Fruit fly (Drosophila melanogaster) whole organism, prepupa: ENCODE data around the gene CG14298.

ENCODE experiments used
- Blimp-1 ChIP-seq: fragments of 200-800 bp; sonication (Bioruptor generic); optimal IDR thresholded peaks from 3 replicates; lab custom pipeline; 2017; ENCODE audit warnings: missing biosample characterization, missing genetic modification characterization, mild to moderate bottlenecking, moderate library complexity, missing genetic modification reagents
- CG10631 ChIP-seq: fragments of 200-800 bp; sonication (Bioruptor generic); optimal IDR thresholded peaks from 2 replicates; lab custom pipeline; 2016; ENCODE audit warnings: missing biosample characterization, missing genetic modification characterization
- CG10669 ChIP-seq: fragments of 200-800 bp; sonication (Bioruptor generic); optimal IDR thresholded peaks from 3 replicates; lab custom pipeline; 2018; ENCODE audit warnings: missing biosample characterization, mild to moderate bottlenecking, missing genetic modification characterization, moderate library complexity
- CG11294 ChIP-seq: fragments of 200-800 bp; sonication (Bioruptor generic); IDR thresholded peaks from 2 replicates; pipeline ENCODE4 v1.3.6; 2022; ENCODE audit warnings: missing biosample characterization, missing genetic modification characterization
- CG11762 ChIP-seq: fragments of 200-800 bp; sonication (Bioruptor generic); optimal IDR thresholded peaks from 3 replicates; lab custom pipeline; 2016; ENCODE audit warnings: missing biosample characterization, missing genetic modification characterization; ENCODE audit not compliant: insufficient read depth
- CG11902 ChIP-seq: fragments of 200-800 bp; sonication (Bioruptor generic); optimal IDR thresholded peaks from 3 replicates; lab custom pipeline; 2016; ENCODE audit warnings: missing biosample characterization, missing genetic modification characterization
- CG15336 ChIP-seq: fragments of 200-800 bp; sonication (Bioruptor generic); IDR thresholded peaks from 2 replicates; pipeline ENCODE4 v1.3.6; 2022; ENCODE audit warnings: missing biosample characterization, missing genetic modification characterization
- CG3032 ChIP-seq: fragments of 200-800 bp; optimal IDR thresholded peaks from 2 replicates; lab custom pipeline; 2019; ENCODE audit warnings: missing biosample characterization, mild to moderate bottlenecking, missing genetic modification characterization, moderate library complexity
- CG31627 ChIP-seq: fragments of 200-800 bp; sonication (Bioruptor generic); optimal IDR thresholded peaks from 3 replicates; lab custom pipeline; 2016; ENCODE audit warnings: missing biosample characterization, missing genetic modification characterization
- CG32006 ChIP-seq: fragments of 200-800 bp; sonication (Bioruptor generic); optimal IDR thresholded peaks from 3 replicates; lab custom pipeline; 2017; ENCODE audit warnings: missing biosample characterization, mild to moderate bottlenecking, missing genetic modification characterization
- CG34406 ChIP-seq: fragments of 200-800 bp; sonication (Bioruptor generic); optimal IDR thresholded peaks from 3 replicates; lab custom pipeline; 2016; ENCODE audit warnings: missing biosample characterization, missing genetic modification characterization
- CG3919 ChIP-seq: fragments of 200-800 bp; sonication (Bioruptor generic); optimal IDR thresholded peaks from 3 replicates; lab custom pipeline; 2016; ENCODE audit warnings: missing biosample characterization, missing genetic modification characterization
- CG4318 ChIP-seq: fragments of 200-800 bp; sonication (Bioruptor generic); optimal IDR thresholded peaks from 3 replicates; lab custom pipeline; 2017; ENCODE audit warnings: missing biosample characterization, mild to moderate bottlenecking, missing genetic modification characterization
- CG6163 ChIP-seq: fragments of 200-800 bp; sonication (Bioruptor generic); IDR thresholded peaks from 3 replicates; pipeline ENCODE4 v1.3.6; 2022; ENCODE audit warnings: missing biosample characterization, missing genetic modification characterization
- CG6792 ChIP-seq: fragments of 200-800 bp; sonication (Bioruptor generic); optimal IDR thresholded peaks from 3 replicates; lab custom pipeline; 2016; ENCODE audit warnings: missing biosample characterization, missing genetic modification characterization
- CG6808 ChIP-seq: fragments of 200-800 bp; sonication (Bioruptor generic); optimal IDR thresholded peaks from 3 replicates; lab custom pipeline; 2017; ENCODE audit warnings: missing biosample characterization, missing genetic modification characterization, mild to moderate bottlenecking, moderate library complexity, missing genetic modification reagents
- CG6854 ChIP-seq: fragments of 200-800 bp; sonication (Bioruptor generic); optimal IDR thresholded peaks from 2 replicates; lab custom pipeline; 2017; ENCODE audit warnings: missing biosample characterization, mild to moderate bottlenecking, missing genetic modification characterization
- CG7368 ChIP-seq: fragments of 200-800 bp; sonication (Bioruptor generic); optimal IDR thresholded peaks from 3 replicates; lab custom pipeline; 2016; ENCODE audit warnings: missing biosample characterization, missing genetic modification characterization
- CG8119 ChIP-seq: fragments of 200-800 bp; sonication (Bioruptor generic); IDR thresholded peaks from 3 replicates; pipeline ENCODE4 v1.3.6; 2022; ENCODE audit warnings: missing biosample characterization, missing genetic modification characterization
- CG8632 ChIP-seq: fragments of 200-800 bp; sonication (Bioruptor generic); optimal IDR thresholded peaks from 3 replicates; lab custom pipeline; 2016; ENCODE audit warnings: missing biosample characterization, missing genetic modification characterization
- CG9139 ChIP-seq: fragments of 200-800 bp; sonication (Bioruptor generic); optimal IDR thresholded peaks from 3 replicates; lab custom pipeline; 2017; ENCODE audit warnings: missing biosample characterization, mild to moderate bottlenecking, missing genetic modification characterization
- Eip75B ChIP-seq: fragments of 200-800 bp; sonication (Bioruptor generic); optimal IDR thresholded peaks from 3 replicates; lab custom pipeline; 2016; ENCODE audit warnings: missing biosample characterization, missing genetic modification characterization
- Eip78C ChIP-seq: fragments of 200-800 bp; sonication (Bioruptor generic); peaks from one replicate; lab custom pipeline; 2016; ENCODE audit warnings: missing biosample characterization, missing genetic modification characterization
- Eip93F ChIP-seq: fragments of 200-800 bp; sonication (Bioruptor generic); optimal IDR thresholded peaks from 2 replicates; lab custom pipeline; 2016; ENCODE audit warnings: missing biosample characterization, mild to moderate bottlenecking, missing genetic modification characterization
- Ets96B ChIP-seq: fragments of 200-800 bp; optimal IDR thresholded peaks from 2 replicates; lab custom pipeline; 2019; ENCODE audit warnings: missing biosample characterization, mild to moderate bottlenecking, missing genetic modification characterization, moderate library complexity
- Gug ChIP-seq: fragments of 200-800 bp; sonication (Bioruptor generic); IDR thresholded peaks from 2 replicates; pipeline ENCODE4 v1.3.6; 2022; ENCODE audit warnings: missing biosample characterization, missing genetic modification characterization
- Hr38 ChIP-seq: sonication (Bioruptor generic); optimal IDR thresholded peaks from 2 replicates; lab custom pipeline; 2016; ENCODE audit warnings: missing biosample characterization, missing genetic modification characterization
- Hr39 ChIP-seq: fragments of 200-800 bp; sonication (Bioruptor generic); optimal IDR thresholded peaks from 2 replicates; lab custom pipeline; 2016; ENCODE audit warnings: missing biosample characterization, missing genetic modification characterization
- Hr4 ChIP-seq: fragments of 200-800 bp; sonication (Bioruptor generic); optimal IDR thresholded peaks from 3 replicates; lab custom pipeline; 2016; ENCODE audit warnings: missing biosample characterization, missing genetic modification characterization
- Lpt ChIP-seq: fragments of 200-800 bp; sonication (Bioruptor generic); optimal IDR thresholded peaks from 3 replicates; lab custom pipeline; 2016; ENCODE audit warnings: missing biosample characterization, missing genetic modification characterization
- Met ChIP-seq: fragments of 200-800 bp; sonication (Bioruptor generic); optimal IDR thresholded peaks from 3 replicates; lab custom pipeline; 2016; ENCODE audit warnings: missing biosample characterization, missing genetic modification characterization
- Smox ChIP-seq: fragments of 200-800 bp; sonication (Bioruptor generic); optimal IDR thresholded peaks from 3 replicates; lab custom pipeline; 2016; ENCODE audit warnings: missing biosample characterization, missing genetic modification characterization
- Sox102F ChIP-seq: fragments of 200-800 bp; sonication (Bioruptor generic); optimal IDR thresholded peaks from 2 replicates; lab custom pipeline; 2016; ENCODE audit warnings: missing biosample characterization, mild to moderate bottlenecking, missing genetic modification characterization
- Sox15 ChIP-seq: fragments of 200-800 bp; sonication (Bioruptor generic); optimal IDR thresholded peaks from 3 replicates; lab custom pipeline; 2016; ENCODE audit warnings: missing biosample characterization, missing genetic modification characterization
- achi ChIP-seq: fragments of 200-800 bp; sonication (Bioruptor generic); optimal IDR thresholded peaks from 3 replicates; lab custom pipeline; 2016; ENCODE audit warnings: missing biosample characterization, missing genetic modification characterization
- acj6 ChIP-seq: fragments of 200-800 bp; sonication (Bioruptor generic); optimal IDR thresholded peaks from 3 replicates; lab custom pipeline; 2016; ENCODE audit warnings: missing biosample characterization, missing genetic modification characterization
- cyc ChIP-seq: fragments of 200-800 bp; sonication (Bioruptor generic); optimal IDR thresholded peaks from 3 replicates; lab custom pipeline; 2016; ENCODE audit warnings: missing biosample characterization, missing genetic modification characterization
- dac ChIP-seq: fragments of 200-800 bp; sonication (Bioruptor generic); optimal IDR thresholded peaks from 2 replicates; lab custom pipeline; 2017; ENCODE audit warnings: missing biosample characterization, mild to moderate bottlenecking, missing genetic modification characterization
- dsx ChIP-seq: fragments of 200-800 bp; optimal IDR thresholded peaks from 3 replicates; lab custom pipeline; 2019; ENCODE audit warnings: missing biosample characterization, mild to moderate bottlenecking, missing genetic modification characterization, moderate library complexity; ENCODE audit not compliant: poor library complexity, severe bottlenecking
- esn ChIP-seq: fragments of 200-800 bp; sonication (Bioruptor generic); optimal IDR thresholded peaks from 2 replicates; lab custom pipeline; 2016; ENCODE audit warnings: missing biosample characterization, mild to moderate bottlenecking, missing genetic modification characterization, moderate library complexity
- lz ChIP-seq: fragments of 200-800 bp; sonication (Bioruptor generic); optimal IDR thresholded peaks from 3 replicates; lab custom pipeline; 2016; ENCODE audit warnings: missing biosample characterization, missing genetic modification characterization
- pdm3 ChIP-seq: fragments of 200-800 bp; sonication (Bioruptor generic); optimal IDR thresholded peaks from 3 replicates; lab custom pipeline; 2016; ENCODE audit warnings: missing biosample characterization, missing genetic modification characterization
- salr ChIP-seq, 2 experiments: fragments of 200-800 bp; sonication (Bioruptor generic); optimal IDR thresholded peaks; 3 replicates each; lab custom pipeline; 2016 to 2018; ENCODE audit warnings: missing biosample characterization in 2 of 2, missing genetic modification characterization in 2 of 2, mild to moderate bottlenecking in 1 of 2
- spab ChIP-seq: fragments of 200-800 bp; sonication (Bioruptor generic); optimal IDR thresholded peaks from 2 replicates; lab custom pipeline; 2017; ENCODE audit warnings: missing biosample characterization, mild to moderate bottlenecking, missing genetic modification characterization, missing genetic modification reagents
- svp ChIP-seq: fragments of 200-800 bp; sonication (Bioruptor generic); peaks from one replicate; lab custom pipeline; 2016; ENCODE audit warnings: missing biosample characterization, missing genetic modification characterization
- topi ChIP-seq: fragments of 200-800 bp; sonication (Bioruptor generic); optimal IDR thresholded peaks from 3 replicates; lab custom pipeline; 2016; ENCODE audit warnings: missing biosample characterization, missing genetic modification characterization
- vri ChIP-seq: fragments of 200-800 bp; sonication (Bioruptor generic); optimal IDR thresholded peaks from 3 replicates; lab custom pipeline; 2016; ENCODE audit warnings: missing biosample characterization, mild to moderate bottlenecking, missing genetic modification characterization

The CG14298 gene

DNA sequence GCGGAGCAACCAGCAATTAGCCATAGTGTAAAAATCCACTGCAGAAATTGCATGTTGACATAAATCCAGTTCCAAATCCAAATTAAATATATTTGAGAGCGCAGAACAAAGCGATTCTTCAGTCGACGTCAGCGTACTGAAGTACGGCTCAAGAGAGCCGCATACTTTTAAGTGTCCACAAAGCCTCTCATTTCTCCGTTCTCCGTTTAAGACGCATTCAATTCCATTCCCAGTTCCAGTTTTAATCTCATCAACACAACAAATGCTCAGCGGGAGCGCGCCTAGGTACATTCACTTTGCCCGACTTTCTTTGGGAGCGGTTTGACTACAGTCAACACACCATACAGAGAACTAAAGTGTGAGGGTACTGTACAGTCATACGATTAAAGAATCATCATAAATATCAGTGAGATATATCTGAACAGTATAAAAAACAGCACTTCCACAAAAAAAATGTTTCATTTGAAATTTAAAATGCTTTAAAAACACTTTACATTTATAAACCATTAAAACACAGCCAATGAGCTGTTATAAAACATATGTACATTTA, 37.5 kb downstream of the CG14298 start, which contains the start of gene Sgsh:
TSS of gene Sgsh (minus strand) at position 141 of the 550 bp plus-strand sequence.
- no peak for TF ChIP-seq CG3919
- peak; percentile 23 for TF ChIP-seq CG6808 (GFP tag; lab: Kevin White, UChicago)
- peak; percentile 30 for TF ChIP-seq Eip75B (GFP tag; lab: Kevin White, UChicago)
- peak; percentile 26 for TF ChIP-seq CG32006 (GFP tag; lab: Kevin White, UChicago)
- peak; percentile 70 for TF ChIP-seq Eip78C (GFP tag; lab: Kevin White, UChicago)
- TF ChIP-seq CG15336 (GFP tag; lab: Robert Waterston, UW) = peak; percentile 22; the same call in 1 of the 2 replicates
- no peak for TF ChIP-seq dac
- no peak for TF ChIP-seq Hr38 (GFP tag; lab: Kevin White, UChicago)
- peak; percentile 29 for TF ChIP-seq Hr4 (GFP tag; lab: Kevin White, UChicago)
- peak; percentile 1 for TF ChIP-seq dsx (GFP tag; lab: Kevin White, UChicago)
- TF ChIP-seq CG6792 (GFP tag; lab: Kevin White, UChicago) = peak; percentile 1
- peak; percentile 47 for TF ChIP-seq CG6854
- no peak for TF ChIP-seq CG11294 (GFP tag; lab: Robert Waterston, UW)
- TF ChIP-seq Smox (GFP tag; lab: Kevin White, UChicago) = no peak
- TF ChIP-seq CG11762 (GFP tag; lab: Kevin White, UChicago) = no peak
- TF ChIP-seq CG3032 (tag; lab: Kevin White, UChicago) = no peak
- peak; percentile 16 for TF ChIP-seq lz (GFP tag; lab: Kevin White, UChicago)
- TF ChIP-seq Eip93F (GFP tag; lab: Kevin White, UChicago) = no peak
- peak; percentile 32 for TF ChIP-seq cyc
- TF ChIP-seq Gug (GFP tag; lab: Robert Waterston, UW) = no peak
- TF ChIP-seq CG10631 = peak; percentile 26
- TF ChIP-seq CG34406 (GFP tag; lab: Kevin White, UChicago) = no peak
- TF ChIP-seq Sox15 (GFP tag; lab: Kevin White, UChicago) = no peak
- TF ChIP-seq CG4318 (GFP tag; lab: Kevin White, UChicago) = no peak
- no peak for TF ChIP-seq CG6163 (GFP tag; lab: Robert Waterston, UW)
- peak; percentile 19 for TF ChIP-seq CG10669 (GFP tag; lab: Kevin White, UChicago)
- no peak for TF ChIP-seq CG8632
- peak; percentile 22 for TF ChIP-seq topi (GFP tag; lab: Kevin White, UChicago)
- TF ChIP-seq CG31627 = no peak
- TF ChIP-seq svp (GFP tag; lab: Kevin White, UChicago) = peak; percentile 43
- TF ChIP-seq esn (GFP tag; lab: Kevin White, UChicago) = peak; percentile 38
- peak; percentile 48 for TF ChIP-seq Met (GFP tag; lab: Kevin White, UChicago)
- TF ChIP-seq Lpt (GFP tag; lab: Kevin White, UChicago) = no peak
- TF ChIP-seq CG8119 (GFP tag; lab: Robert Waterston, UW) = no peak
- no peak for TF ChIP-seq salr (GFP tag; optimal IDR thresholded peaks at IDR 0.05; lab: Kevin White, UChicago)
- TF ChIP-seq Ets96B (tag; lab: Kevin White, UChicago) = no peak
- TF ChIP-seq CG9139 (GFP tag; lab: Kevin White, UChicago) = peak; percentile 10
- TF ChIP-seq Sox102F = peak; percentile 32
- TF ChIP-seq acj6 (GFP tag; lab: Kevin White, UChicago) = no peak
- TF ChIP-seq achi (GFP tag; lab: Kevin White, UChicago) = no peak

DNA sequence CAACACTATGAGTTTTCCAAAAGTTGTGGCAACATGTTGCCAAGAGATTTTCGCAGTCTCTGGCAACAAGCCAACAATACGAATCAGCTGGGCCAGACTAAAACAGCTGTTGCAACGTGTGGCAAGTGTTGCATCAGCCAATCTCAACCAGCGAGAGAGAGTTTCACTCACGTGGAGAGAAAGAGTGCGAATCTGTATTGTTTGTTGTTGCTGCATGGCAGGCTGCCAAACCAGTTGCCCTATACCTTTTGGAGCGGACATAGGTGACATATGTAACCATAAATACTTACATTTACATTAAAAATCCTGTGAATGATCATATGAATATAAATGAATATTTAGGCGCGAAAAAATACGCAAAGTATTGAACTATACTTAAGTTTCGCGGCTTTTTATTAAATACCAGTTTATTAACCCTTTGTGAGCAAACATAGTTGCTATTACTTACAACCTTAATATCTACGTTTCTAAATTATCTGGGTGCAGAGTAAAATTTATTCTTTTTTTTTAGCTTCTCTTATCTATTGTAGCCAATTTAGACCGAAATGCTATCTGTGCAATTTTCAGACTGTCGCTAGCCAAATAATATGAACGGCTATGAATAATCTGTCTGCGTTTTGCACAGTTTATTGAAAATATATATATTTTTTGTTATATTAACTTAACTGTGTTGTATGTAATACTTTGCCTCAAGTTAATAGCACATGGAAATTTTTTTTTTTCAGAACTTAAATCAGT, 38.7 kb downstream of the CG14298 start:
- peak; percentile 57 for TF ChIP-seq Eip75B (GFP tag; lab: Kevin White, UChicago)
- TF ChIP-seq cyc = peak; percentile 46
- peak; percentile 81 for TF ChIP-seq CG6163 (GFP tag; lab: Robert Waterston, UW)
- peak; percentile 45 for TF ChIP-seq Ets96B (tag; lab: Kevin White, UChicago)
- no peak for TF ChIP-seq CG11902 (GFP tag; lab: Kevin White, UChicago)
- TF ChIP-seq Lpt (GFP tag; lab: Kevin White, UChicago) = peak; percentile 5
- peak; percentile 68 for TF ChIP-seq Hr39
- peak; percentile 66 for TF ChIP-seq CG3919
- TF ChIP-seq CG3032 (tag; lab: Kevin White, UChicago) = peak; percentile 61
- peak; percentile 60 for TF ChIP-seq pdm3 (GFP tag; lab: Kevin White, UChicago)
- peak; percentile 37; the same call in 1 of the 2 replicates for TF ChIP-seq CG15336 (GFP tag; lab: Robert Waterston, UW)
- TF ChIP-seq CG11294 (GFP tag; lab: Robert Waterston, UW) = no peak
- peak; percentile 34 for TF ChIP-seq CG6792 (GFP tag; lab: Kevin White, UChicago)
- peak; percentile 64 for TF ChIP-seq Smox (GFP tag; lab: Kevin White, UChicago)
- TF ChIP-seq vri = peak; percentile 54
- TF ChIP-seq Sox102F = peak; percentile 71
- peak; percentile 4 for TF ChIP-seq Blimp-1
- TF ChIP-seq CG8632 = peak; percentile 30
- peak; percentile 21 for TF ChIP-seq CG7368 (GFP tag; lab: Kevin White, UChicago)
- TF ChIP-seq svp (GFP tag; lab: Kevin White, UChicago) = peak; percentile 81
- no peak for TF ChIP-seq spab (GFP tag; lab: Kevin White, UChicago)
- TF ChIP-seq CG11762 (GFP tag; lab: Kevin White, UChicago) = peak; percentile 36
